Worm (Caenorhabditis elegans): ENCODE results near the gene F54D5.23.

- TF ChIP-seq hmg-4 (GFP tag; optimal IDR thresholded peaks at IDR 0.05) (no peak), sea-1 (GFP tag; conservative IDR thresholded peaks at IDR 0.05) (no peak), ama-1 (optimal IDR thresholded peaks at IDR 0.05) (no peak), ceh-13 (GFP tag; optimal IDR thresholded peaks at IDR 0.05) (no peak), pes-1 (GFP tag; IDR thresholded peaks at IDR 0.05) (no peak), F13C5.2 (tag; optimal IDR thresholded peaks at IDR 0.05) (no peak), ceh-36 (tag; optimal IDR thresholded peaks at IDR 0.05) (no peak), tbx-11 (GFP tag; IDR thresholded peaks at IDR 0.05) (no peak), tra-4 (tag; optimal IDR thresholded peaks at IDR 0.05) (no peak), ets-7 (tag; optimal IDR thresholded peaks at IDR 0.05) (no peak)
Observed at ce11 chrII:11536505-11536904, 32.6 kb downstream of the F54D5.23 start.
